Fruit fly (Drosophila melanogaster) whole organism, embryonic: ENCODE results near the gene TMEM216.
A peak's percentile ranks its signal among the peaks of the same experiment; 100 is the strongest.

Experiments
- BEAF-32 ChIP-seq: fragments of 200-800 bp; sonication (Bioruptor generic); optimal IDR thresholded peaks from 3 replicates; lab custom pipeline; 2017; ENCODE audit warnings: missing biosample characterization, missing genetic modification characterization, mild to moderate bottlenecking, moderate library complexity, missing genetic modification reagents
- CG10462 ChIP-seq: fragments of 200-800 bp; sonication (Bioruptor generic); optimal IDR thresholded peaks from 2 replicates; lab custom pipeline; 2016; ENCODE audit warnings: missing biosample characterization, missing genetic modification characterization
- CG10979 ChIP-seq: fragments of 200-800 bp; sonication (Bioruptor generic); optimal IDR thresholded peaks from 2 replicates; lab custom pipeline; 2018; ENCODE audit warnings: missing biosample characterization, mild to moderate bottlenecking, missing genetic modification characterization, moderate library complexity
- CG11085 ChIP-seq: fragments of 200-800 bp; sonication (Bioruptor generic); IDR thresholded peaks from 2 replicates; pipeline ENCODE4 v1.3.6; 2022; ENCODE audit warnings: missing biosample characterization, missing genetic modification characterization
- CG11560 ChIP-seq: fragments of 200-800 bp; sonication (Bioruptor generic); IDR thresholded peaks from 3 replicates; pipeline ENCODE4 v1.3.6; 2022; ENCODE audit warnings: missing biosample characterization, missing genetic modification characterization
- CG12155 ChIP-seq: fragments of 200-800 bp; sonication (Bioruptor generic); optimal IDR thresholded peaks from 3 replicates; lab custom pipeline; 2016; ENCODE audit warnings: missing biosample characterization, missing genetic modification characterization
- CG13296 ChIP-seq: fragments of 200-800 bp; sonication (Bioruptor generic); optimal IDR thresholded peaks from 3 replicates; lab custom pipeline; 2018; ENCODE audit warnings: missing biosample characterization, mild to moderate bottlenecking, missing genetic modification characterization
- CG14014 ChIP-seq: fragments of 200-800 bp; sonication (Bioruptor generic); IDR thresholded peaks from 2 replicates; pipeline ENCODE4 v1.3.6; 2022; ENCODE audit warnings: missing biosample characterization, missing genetic modification characterization
- CG14860 ChIP-seq: fragments of 200-800 bp; sonication (Bioruptor generic); IDR thresholded peaks from 3 replicates; pipeline ENCODE4 v1.3.6; 2022; ENCODE audit warnings: missing biosample characterization, missing genetic modification characterization; ENCODE audit not compliant: partially characterized antibody
- CG15073 ChIP-seq: fragments of 200-800 bp; sonication (Bioruptor generic); optimal IDR thresholded peaks from 2 replicates; lab custom pipeline; 2016; ENCODE audit warnings: missing biosample characterization, missing genetic modification characterization
- CG1529 ChIP-seq: fragments of 200-800 bp; sonication (Bioruptor generic); optimal IDR thresholded peaks from 3 replicates; lab custom pipeline; 2018; ENCODE audit warnings: missing biosample characterization, missing genetic modification characterization
- CG17186 ChIP-seq: fragments of 200-800 bp; sonication (Bioruptor generic); optimal IDR thresholded peaks from 3 replicates; lab custom pipeline; 2017; ENCODE audit warnings: missing biosample characterization, missing genetic modification reagents, missing genetic modification characterization
- CG17359 ChIP-seq: fragments of 200-800 bp; sonication (Bioruptor generic); optimal IDR thresholded peaks from 3 replicates; lab custom pipeline; 2018; ENCODE audit warnings: missing biosample characterization, mild to moderate bottlenecking, missing genetic modification characterization, moderate library complexity
- CG1832 ChIP-seq: fragments of 200-800 bp; sonication (Bioruptor generic); optimal IDR thresholded peaks from 2 replicates; lab custom pipeline; 2017; ENCODE audit warnings: missing biosample characterization, mild to moderate bottlenecking, missing genetic modification characterization, inconsistent platforms
- CG2875 ChIP-seq: fragments of 200-800 bp; sonication (Bioruptor generic); optimal IDR thresholded peaks from 2 replicates; lab custom pipeline; 2017; ENCODE audit warnings: missing biosample characterization, mild to moderate bottlenecking, missing genetic modification characterization, missing genetic modification reagents
- CG3281 ChIP-seq: fragments of 200-800 bp; sonication (Bioruptor generic); optimal IDR thresholded peaks from 3 replicates; lab custom pipeline; 2017; ENCODE audit warnings: missing biosample characterization, mild to moderate bottlenecking, missing genetic modification characterization
- CG4617 ChIP-seq: fragments of 200-800 bp; sonication (Bioruptor generic); optimal IDR thresholded peaks from 3 replicates; lab custom pipeline; 2016; ENCODE audit warnings: missing biosample characterization, missing genetic modification characterization, borderline replicate concordance
- CG9727 ChIP-seq: fragments of 200-800 bp; sonication (Bioruptor generic); optimal IDR thresholded peaks from 3 replicates; lab custom pipeline; 2017; ENCODE audit warnings: missing biosample characterization, mild to moderate bottlenecking, missing genetic modification characterization
- D ChIP-seq, 2 experiments: fragments of 200-800 bp in 1 of 2; fragments of >200 bp in 1 of 2; sonication (Bioruptor generic) in 1 of 2; optimal IDR thresholded peaks; 2 replicates in 1 of 2; 3 replicates in 1 of 2; lab custom pipeline; 2017; ENCODE audit warnings: mild to moderate bottlenecking in 1 of 2, missing biosample characterization in 1 of 2, missing genetic modification characterization in 1 of 2, missing genetic modification reagents in 1 of 2
- D19B ChIP-seq: fragments of 200-800 bp; sonication (Bioruptor generic); optimal IDR thresholded peaks from 2 replicates; lab custom pipeline; 2017; ENCODE audit warnings: missing biosample characterization, mild to moderate bottlenecking, missing genetic modification characterization
- Dbx ChIP-seq: fragments of 200-800 bp; sonication (Bioruptor generic); IDR thresholded peaks from 3 replicates; pipeline ENCODE4 v1.3.6; 2022; ENCODE audit warnings: missing biosample characterization, missing genetic modification characterization
- Deaf1 ChIP-seq: fragments of 200-800 bp; optimal IDR thresholded peaks from 3 replicates; lab custom pipeline; 2019; ENCODE audit warnings: missing biosample characterization, mild to moderate bottlenecking, missing genetic modification characterization, moderate library complexity
- H15 ChIP-seq: fragments of 200-800 bp; sonication (Bioruptor generic); IDR thresholded peaks from 3 replicates; pipeline ENCODE4 v1.3.6; 2022; ENCODE audit warnings: missing biosample characterization, missing genetic modification characterization
- HLH54F ChIP-seq: fragments of 200-800 bp; sonication (Bioruptor generic); optimal IDR thresholded peaks from 3 replicates; lab custom pipeline; 2016; ENCODE audit warnings: missing biosample characterization, missing genetic modification characterization
- MESR4 ChIP-seq: fragments of 200-800 bp; sonication (Bioruptor generic); optimal IDR thresholded peaks from 2 replicates; lab custom pipeline; 2018; ENCODE audit warnings: missing biosample characterization, mild to moderate bottlenecking, missing genetic modification characterization, moderate library complexity
- Meics ChIP-seq: fragments of 200-800 bp; sonication (Bioruptor generic); optimal IDR thresholded peaks from 2 replicates; lab custom pipeline; 2017; ENCODE audit warnings: missing biosample characterization, mild to moderate bottlenecking, missing genetic modification characterization
- Mes4 ChIP-seq: fragments of 200-800 bp; sonication (Bioruptor generic); optimal IDR thresholded peaks from 2 replicates; lab custom pipeline; 2016; ENCODE audit warnings: missing biosample characterization, missing genetic modification characterization
- NC2α ChIP-seq: fragments of 200-800 bp; sonication (Bioruptor generic); optimal IDR thresholded peaks from 2 replicates; lab custom pipeline; 2016; ENCODE audit warnings: missing biosample characterization, missing genetic modification characterization
- Oli ChIP-seq: fragments of 200-800 bp; sonication (Bioruptor generic); optimal IDR thresholded peaks from 2 replicates; lab custom pipeline; 2018; ENCODE audit warnings: missing biosample characterization, mild to moderate bottlenecking, missing genetic modification characterization, moderate library complexity
- Rfx ChIP-seq: fragments of 200-800 bp; sonication (Bioruptor generic); IDR thresholded peaks from 2 replicates; pipeline ENCODE4 v1.3.6; 2022; ENCODE audit warnings: missing biosample characterization, missing genetic modification characterization
- Sox100B ChIP-seq: fragments of 200-800 bp; sonication (Bioruptor generic); optimal IDR thresholded peaks from 3 replicates; lab custom pipeline; 2018; ENCODE audit warnings: missing biosample characterization, mild to moderate bottlenecking, missing genetic modification characterization
- Taf1 ChIP-seq: fragments of 200-800 bp; sonication (Bioruptor generic); IDR thresholded peaks from 2 replicates; pipeline ENCODE4 v1.3.6; 2022; ENCODE audit warnings: missing biosample characterization, missing genetic modification characterization
- amos ChIP-seq: fragments of 200-800 bp; sonication (Bioruptor generic); IDR thresholded peaks from 2 replicates; pipeline ENCODE4 v1.3.6; 2022; ENCODE audit warnings: missing biosample characterization, missing genetic modification characterization; ENCODE audit not compliant: partially characterized antibody
- cad ChIP-seq: fragments of >200 bp; optimal IDR thresholded peaks from 2 replicates; lab custom pipeline; 2017; ENCODE audit warnings: missing biosample characterization, missing genetic modification characterization
- da ChIP-seq: fragments of 200-800 bp; sonication (Bioruptor generic); optimal IDR thresholded peaks from 2 replicates; lab custom pipeline; 2016; ENCODE audit warnings: missing biosample characterization, missing genetic modification characterization
- disco-r ChIP-seq: fragments of 200-800 bp; sonication (Bioruptor generic); optimal IDR thresholded peaks from 2 replicates; lab custom pipeline; 2016; ENCODE audit warnings: missing biosample characterization, missing genetic modification characterization
- dysf ChIP-seq: fragments of 200-800 bp; sonication (Bioruptor generic); IDR thresholded peaks from 3 replicates; pipeline ENCODE4 v1.3.6; 2022; ENCODE audit warnings: missing biosample characterization, missing genetic modification characterization
- ewg ChIP-seq: fragments of 200-800 bp; sonication (Bioruptor generic); optimal IDR thresholded peaks from 3 replicates; lab custom pipeline; 2017; ENCODE audit warnings: mild to moderate bottlenecking, missing biosample characterization, missing genetic modification reagents, missing genetic modification characterization
- fd102C ChIP-seq: fragments of 200-800 bp; sonication (Bioruptor generic); optimal IDR thresholded peaks from 2 replicates; lab custom pipeline; 2018; ENCODE audit warnings: missing biosample characterization, mild to moderate bottlenecking, missing genetic modification characterization, moderate library complexity
- gsb ChIP-seq: fragments of 200-800 bp; sonication (Bioruptor generic); IDR thresholded peaks from 2 replicates; pipeline ENCODE4 v1.3.6; 2022; ENCODE audit warnings: missing biosample characterization, missing genetic modification characterization
- nau ChIP-seq: fragments of 200-800 bp; sonication (Bioruptor generic); optimal IDR thresholded peaks from 3 replicates; lab custom pipeline; 2017; ENCODE audit warnings: missing biosample characterization, mild to moderate bottlenecking, missing genetic modification characterization, missing genetic modification reagents
- nerfin-2 ChIP-seq: fragments of 200-800 bp; sonication (Bioruptor generic); IDR thresholded peaks from 2 replicates; pipeline ENCODE4 v1.3.6; 2022; ENCODE audit warnings: missing biosample characterization, missing genetic modification characterization; ENCODE audit not compliant: partially characterized antibody
- repo ChIP-seq: fragments of 200-800 bp; sonication (Bioruptor generic); optimal IDR thresholded peaks from 2 replicates; lab custom pipeline; 2016; ENCODE audit warnings: missing biosample characterization, missing genetic modification characterization
- slou ChIP-seq: fragments of 200-800 bp; sonication (Bioruptor generic); optimal IDR thresholded peaks from 3 replicates; lab custom pipeline; 2016; ENCODE audit warnings: missing biosample characterization, missing genetic modification characterization
- tgo ChIP-seq: fragments of 200-800 bp; sonication (Bioruptor generic); IDR thresholded peaks from 3 replicates; pipeline ENCODE4 v1.3.6; 2022; ENCODE audit warnings: missing biosample characterization, missing genetic modification characterization
- tio ChIP-seq: fragments of 200-800 bp; sonication (Bioruptor generic); optimal IDR thresholded peaks from 2 replicates; lab custom pipeline; 2017; ENCODE audit warnings: missing biosample characterization, missing genetic modification characterization, inconsistent platforms
- ttk ChIP-seq: fragments of 200-800 bp; sonication (Bioruptor generic); IDR thresholded peaks from 2 replicates; pipeline ENCODE4 v2.1.2; 2022; ENCODE audit warnings: missing biosample characterization, missing genetic modification characterization
- wor ChIP-seq: fragments of 200-800 bp; sonication (Bioruptor generic); IDR thresholded peaks from 2 replicates; pipeline ENCODE4 v1.3.6; 2022; ENCODE audit warnings: missing biosample characterization, missing genetic modification characterization
- zf30C ChIP-seq: fragments of 200-800 bp; sonication (Bioruptor generic); optimal IDR thresholded peaks from 3 replicates; lab custom pipeline; 2018; ENCODE audit warnings: missing biosample characterization, mild to moderate bottlenecking, missing genetic modification characterization

Gene TMEM216

DNA sequence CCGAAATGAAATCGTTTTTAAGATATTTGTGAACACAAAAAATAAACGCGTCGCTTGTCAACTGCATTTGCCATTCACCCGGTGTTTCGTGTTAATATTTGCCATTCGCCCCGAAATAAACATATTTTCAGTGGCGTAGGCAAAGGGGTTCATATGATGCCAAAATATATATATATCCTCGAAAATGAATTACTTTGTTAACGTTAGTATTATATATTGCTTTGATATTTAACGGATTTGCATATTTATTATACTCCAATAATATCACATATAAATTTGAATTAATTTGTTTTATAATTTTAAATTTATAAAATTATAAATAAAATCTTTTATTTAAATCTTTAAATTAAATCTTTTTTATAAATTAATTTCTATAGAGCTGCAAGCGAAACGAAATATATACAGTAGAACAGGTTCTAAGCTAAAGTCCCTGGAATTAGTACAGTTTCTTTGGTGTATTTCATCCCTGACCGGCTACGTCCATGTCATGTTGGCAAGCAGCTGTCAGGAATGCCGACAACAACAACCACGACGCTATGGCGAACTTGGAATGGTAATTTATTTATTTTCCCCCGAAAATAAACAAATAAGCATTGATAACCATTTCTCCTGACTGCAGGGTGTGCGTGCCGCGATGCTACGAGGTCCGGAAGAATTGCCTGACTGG lies 15.7 kb downstream of the TMEM216 start, which contains the start of the genes M1BP and CG8202 (continued):
- TF ChIP-seq amos (no peak), Mes4 (peak; percentile 47), Rfx (peak; percentile 80), disco-r (GFP tag; lab: Kevin White, UChicago) (no peak), H15 (GFP tag; lab: Robert Waterston, UW) (peak; percentile 59; the same call in 1 of the 3 replicates), D19B (GFP tag; lab: Kevin White, UChicago) (peak; percentile 71), BEAF-32 (no peak), Sox100B (GFP tag; lab: Kevin White, UChicago) (peak; percentile 97), Oli (peak; percentile 92), CG10462 (GFP tag; lab: Kevin White, UChicago) (peak; percentile 78), Meics (GFP tag; lab: Kevin White, UChicago) (peak; percentile 94), repo (GFP tag; lab: Kevin White, UChicago) (no peak), CG10979 (tag; lab: Kevin White, UChicago) (peak; percentile 93), nerfin-2 (GFP tag; lab: Robert Waterston, UW) (no peak), CG1832 (GFP tag; lab: Kevin White, UChicago) (no peak), CG15073 (GFP tag; lab: Kevin White, UChicago) (no peak), MESR4 (GFP tag; lab: Kevin White, UChicago) (peak; percentile 40), CG9727 (GFP tag; lab: Kevin White, UChicago) (peak; percentile 96), zf30C (GFP tag; lab: Kevin White, UChicago) (no peak), CG4617 (GFP tag; lab: Kevin White, UChicago) (peak; percentile 54), CG17359 (tag; lab: Kevin White, UChicago) (peak; percentile 84), slou (GFP tag; lab: Kevin White, UChicago) (peak; percentile 41), D (optimal IDR thresholded peaks at IDR 0.05; lab: Kevin White, UChicago) (no peak), D (GFP tag; optimal IDR thresholded peaks at IDR 0.05; lab: Kevin White, UChicago) (peak; percentile 90), Dbx (GFP tag; lab: Robert Waterston, UW) (peak; percentile 82; the same call in 2 of the 3 replicates), tgo (GFP tag; lab: Robert Waterston, UW) (peak; percentile 83), ttk (GFP tag; lab: Robert Waterston, UW) (peak; percentile 70; the same call in 1 of the 2 replicates), CG17186 (GFP tag; lab: Kevin White, UChicago) (no peak), Taf1 (GFP tag; lab: Robert Waterston, UW) (peak; percentile 8; the same call in 1 of the 2 replicates), CG12155 (GFP tag; lab: Kevin White, UChicago) (peak; percentile 78), CG14014 (peak; percentile 71), tio (GFP tag; lab: Kevin White, UChicago) (peak; percentile 84), CG11560 (peak; percentile 64; the same call in 1 of the 3 replicates), CG3281 (peak; percentile 93), NC2α (GFP tag; lab: Kevin White, UChicago) (no peak), Deaf1 (tag; lab: Kevin White, UChicago) (no peak), dysf (GFP tag; lab: Robert Waterston, UW) (peak; percentile 88), HLH54F (peak; percentile 69), da (GFP tag; lab: Kevin White, UChicago) (no peak), fd102C (GFP tag; lab: Kevin White, UChicago) (no peak), nau (no peak), CG2875 (peak; percentile 76), cad (GFP tag; lab: Kevin White, UChicago) (no peak), ewg (GFP tag; lab: Kevin White, UChicago) (peak; percentile 74), CG13296 (peak; percentile 94), CG14860 (no peak), CG1529 (GFP tag; lab: Kevin White, UChicago) (peak; percentile 64), CG11085 (GFP tag; lab: Robert Waterston, UW) (peak; percentile 56; the same call in 1 of the 2 replicates), gsb (GFP tag; lab: Robert Waterston, UW) (0 out of 2 replicates have a peak, but pooled peaks have one; percentile 37), wor (GFP tag; lab: Robert Waterston, UW) (peak; percentile 56)
